Worm (Caenorhabditis elegans) whole organism, L2 larva: ENCODE results near the gene ptp-5.2.

Source experiments
- ama-1 ChIP-seq: fragments of 150-350 bp; optimal IDR thresholded peaks from 2 replicates; lab custom pipeline; 2018; ENCODE audit warnings: inconsistent platforms
- ceh-82 ChIP-seq: fragments of 150-350 bp; optimal IDR thresholded peaks from 2 replicates; lab custom pipeline; 2014; ENCODE audit warnings: missing biosample characterization, missing genetic modification characterization
- elt-3 ChIP-seq: sonication (generic microtip); optimal IDR thresholded peaks from 2 replicates; lab custom pipeline; 2017; ENCODE audit warnings: missing biosample characterization, missing genetic modification characterization
- lsy-2 ChIP-seq, 2 experiments: fragments of 150-350 bp in 1 of 2; sonication (generic microtip) in 1 of 2; optimal IDR thresholded peaks; 2 replicates each; lab custom pipeline; 2014 to 2017; ENCODE audit warnings: missing biosample characterization in 2 of 2, missing genetic modification characterization in 2 of 2
- mdl-1 ChIP-seq, 2 experiments: fragments of 150-350 bp in 1 of 2; sonication (generic microtip) in 1 of 2; optimal IDR thresholded peaks; 2 replicates each; lab custom pipeline; 2017; ENCODE audit warnings: missing biosample characterization in 2 of 2, missing genetic modification characterization in 2 of 2
- nhr-237 ChIP-seq: fragments of 150-350 bp; optimal IDR thresholded peaks from 2 replicates; lab custom pipeline; 2014; ENCODE audit warnings: missing biosample characterization, missing genetic modification characterization
- nhr-77 ChIP-seq: fragments of 150-350 bp; optimal IDR thresholded peaks from 2 replicates; lab custom pipeline; 2014; ENCODE audit warnings: missing biosample characterization, missing genetic modification characterization
- unc-55 ChIP-seq: fragments of 150-350 bp; sonication (generic microtip); optimal IDR thresholded peaks from 3 replicates; lab custom pipeline; 2014; ENCODE audit warnings: missing biosample characterization, missing genetic modification reagents, missing genetic modification characterization

- no peak for TF ChIP-seq mdl-1 (tag; optimal IDR thresholded peaks at IDR 0.05; lab: Kevin White, UChicago)
- TF ChIP-seq nhr-77 (tag; lab: Kevin White, UChicago): no peak
- TF ChIP-seq unc-55 (GFP tag; lab: Kevin White, UChicago): no peak
- no peak for TF ChIP-seq ceh-82 (tag; lab: Kevin White, UChicago)
- TF ChIP-seq lsy-2 (tag; optimal IDR thresholded peaks at IDR 0.05; lab: Kevin White, UChicago): no peak
- TF ChIP-seq nhr-237 (tag; lab: Kevin White, UChicago): no peak
- no peak for TF ChIP-seq elt-3
- no peak for TF ChIP-seq ama-1 (lab: Kevin White, UChicago)
These were observed 10.6 kb upstream of the ptp-5.2 start, which contains the start of gene degl-1 for ce11 chrIV:14771325-14771724.
